Worm (Caenorhabditis elegans): ENCODE data around the gene amt-4.

ce11 chrX:4524844-4525243 is 40.3 kb upstream of the amt-4 start:
- TF ChIP-seq tra-4 (tag; optimal IDR thresholded peaks at IDR 0.05) (no peak), ceh-13 (GFP tag; optimal IDR thresholded peaks at IDR 0.05) (no peak), tbx-11 (GFP tag; IDR thresholded peaks at IDR 0.05) (no peak), scrt-1 (GFP tag; IDR thresholded peaks at IDR 0.05) (no peak), hmbx-1 (tag; optimal IDR thresholded peaks at IDR 0.05) (no peak), ets-7 (tag; optimal IDR thresholded peaks at IDR 0.05) (no peak), ama-1 (optimal IDR thresholded peaks at IDR 0.05) (no peak), tbx-37 (GFP tag; conservative IDR thresholded peaks at IDR 0.05) (no peak)

Measured in whole organism, early embryonic.